Fruit fly (Drosophila melanogaster): ENCODE data around the gene Polr2B.

Gene Polr2B

DNA sequence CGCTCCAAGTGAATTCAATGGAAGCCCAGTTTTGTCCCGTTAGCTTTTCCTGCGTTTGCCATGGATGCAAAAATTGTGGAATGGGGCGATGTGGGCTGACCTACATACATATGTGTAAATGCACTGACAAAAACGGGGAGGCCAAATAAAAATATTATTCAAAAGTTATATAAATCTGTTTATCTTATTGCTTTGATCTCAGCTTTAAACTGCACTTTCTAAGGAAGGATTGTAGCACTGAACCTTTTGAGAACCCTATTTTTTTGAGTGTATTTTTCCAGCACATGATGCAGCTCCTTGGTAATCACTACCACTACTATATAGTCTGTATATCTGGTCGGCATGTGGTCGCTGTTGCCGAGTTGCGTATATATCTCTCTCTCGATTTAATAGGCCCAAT is 48.6 kb upstream of the Polr2B start (continued):
- TF ChIP-seq Bdp1 (GFP tag; optimal IDR thresholded peaks at IDR 0.05) (no peak), sens (GFP tag) (peak; percentile 83), Asciz (GFP tag; optimal IDR thresholded peaks at IDR 0.05) (peak; percentile 14), CTCF (GFP tag; optimal IDR thresholded peaks at IDR 0.05) (no peak), Gug (GFP tag; IDR thresholded peaks at IDR 0.05) (peak; percentile 41; the same call in 1 of the 4 replicates), nmo (GFP tag; optimal IDR thresholded peaks at IDR 0.05) (peak; percentile 23), CG10366 (GFP tag; IDR thresholded peaks at IDR 0.05) (peak; percentile 40; the same call in 1 of the 2 replicates), eve (GFP tag; optimal IDR thresholded peaks at IDR 0.05) (peak in 1 of 2 experiments; percentile 30), CG10267 (tag; optimal IDR thresholded peaks at IDR 0.05) (peak; percentile 4), CG11456 (GFP tag; IDR thresholded peaks at IDR 0.05) (peak; percentile 56; the same call in 1 of the 3 replicates), CG13296 (GFP tag; optimal IDR thresholded peaks at IDR 0.05) (peak; percentile 21), zf30C (GFP tag; optimal IDR thresholded peaks at IDR 0.05) (no peak), E2f1 (GFP tag; IDR thresholded peaks at IDR 0.05) (peak; percentile 57; the same call in 1 of the 2 replicates), H2.0 (GFP tag; IDR thresholded peaks at IDR 0.05) (peak; percentile 44; the same call in 1 of the 2 replicates), Xrp1 (GFP tag; IDR thresholded peaks at IDR 0.05) (peak; percentile 32; the same call in 1 of the 2 replicates), CG11695 (GFP tag; IDR thresholded peaks at IDR 0.05) (peak; percentile 62; the same call in 1 of the 3 replicates), lmd (GFP tag; IDR thresholded peaks at IDR 0.05) (peak; percentile 50), Fer1 (GFP tag; optimal IDR thresholded peaks at IDR 0.05) (peak; percentile 48), Trl (optimal IDR thresholded peaks at IDR 0.05) (no peak), Trl (GFP tag; optimal IDR thresholded peaks at IDR 0.05) (no peak), ci (GFP tag; IDR thresholded peaks at IDR 0.05) (peak; percentile 72; the same call in 2 of the 3 replicates), CG6654 (GFP tag; optimal IDR thresholded peaks at IDR 0.05) (no peak), CoRest (tag; optimal IDR thresholded peaks at IDR 0.05) (peak; percentile 8), CG9215 (GFP tag; IDR thresholded peaks at IDR 0.05) (no peak; the same call in 1 of the 2 replicates), ken (GFP tag; IDR thresholded peaks at IDR 0.05) (0 out of 3 replicates have a peak, but pooled peaks have one; percentile 45), stc (GFP tag; IDR thresholded peaks at IDR 0.05) (peak; percentile 47; the same call in 1 of the 2 replicates), H15 (GFP tag; IDR thresholded peaks at IDR 0.05) (peak; percentile 53; the same call in 1 of the 3 replicates), CG12659 (GFP tag; optimal IDR thresholded peaks at IDR 0.05) (no peak), Nf-YA (GFP tag; IDR thresholded peaks at IDR 0.05) (no peak), hbn (GFP tag; IDR thresholded peaks at IDR 0.05; ENCODE audit: partially characterized antibody) (no peak), pfk (GFP tag; optimal IDR thresholded peaks at IDR 0.05) (no peak), bsh (GFP tag; optimal IDR thresholded peaks at IDR 0.05) (peak in 1 of 2 experiments; percentile 31), CG10959 (GFP tag; IDR thresholded peaks at IDR 0.05) (0 out of 2 replicates have a peak, but pooled peaks have one; percentile 35), CG17186 (GFP tag; optimal IDR thresholded peaks at IDR 0.05) (no peak), bcd (GFP tag; optimal IDR thresholded peaks at IDR 0.05) (peak; percentile 28), CG14014 (GFP tag; IDR thresholded peaks at IDR 0.05) (peak; percentile 55; the same call in 1 of the 2 replicates), Max (GFP tag; optimal IDR thresholded peaks at IDR 0.05) (no peak), CG17361 (GFP tag; IDR thresholded peaks at IDR 0.05) (0 out of 3 replicates have a peak, but pooled peaks have one; percentile 15), Med (GFP tag) (peak; percentile 82), dpn (GFP tag; optimal IDR thresholded peaks at IDR 0.05) (peak; percentile 7 to 34), Awh (GFP tag; IDR thresholded peaks at IDR 0.05) (peak; percentile 44; the same call in 1 of the 2 replicates), CG9876 (GFP tag; optimal IDR thresholded peaks at IDR 0.05) (no peak), Chrac-16 (GFP tag; optimal IDR thresholded peaks at IDR 0.05) (peak; percentile 6), Blimp-1 (GFP tag; optimal IDR thresholded peaks at IDR 0.05) (peak; percentile 50), CG14050 (GFP tag; IDR thresholded peaks at IDR 0.05) (peak; percentile 28; the same call in 1 of the 3 replicates), B-H2 (GFP tag; optimal IDR thresholded peaks at IDR 0.05) (no peak), D (optimal IDR thresholded peaks at IDR 0.05) (no peak), D (GFP tag; optimal IDR thresholded peaks at IDR 0.05) (peak; percentile 8), CG5245 (GFP tag; optimal IDR thresholded peaks at IDR 0.05) (peak; percentile 60), CG3281 (GFP tag; optimal IDR thresholded peaks at IDR 0.05) (peak; percentile 40), Sox100B (GFP tag; optimal IDR thresholded peaks at IDR 0.05) (peak; percentile 35), pho (GFP tag; optimal IDR thresholded peaks at IDR 0.05) (no peak)

All from whole organism, embryonic.